Worm (Caenorhabditis elegans): ENCODE data around the gene mrps-10.

mrps-10 gene

ce11 chrIII:12951362-12952228 is 25.2 kb downstream of the mrps-10 start, which contains the start of gene Y39E4A.1:
Gene Y39E4A.1 (plus strand): TSS chrIII:12951412.
- TF ChIP-seq ceh-48 (tag; optimal IDR thresholded peaks at IDR 0.05): peak; percentile 44
- no peak for TF ChIP-seq hlh-13 (GFP tag; optimal IDR thresholded peaks at IDR 0.05)

DNA sequence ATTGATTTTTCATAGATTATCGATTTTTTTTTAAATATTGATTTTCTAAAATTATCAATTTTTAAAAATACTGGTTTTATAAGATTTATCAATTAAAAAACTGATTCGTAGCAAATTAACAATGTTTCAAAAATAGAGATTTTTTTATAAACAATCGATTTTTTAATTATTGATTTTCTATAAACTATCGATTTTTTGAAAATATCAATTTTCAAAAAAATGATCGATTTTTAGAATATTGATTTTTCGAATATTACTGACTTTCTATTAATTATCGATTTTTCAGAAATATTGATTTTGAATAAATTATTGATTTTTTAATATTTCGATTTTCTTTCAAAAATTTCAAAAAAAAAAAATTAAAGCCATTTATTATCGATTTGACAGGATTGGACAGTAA is 26.3 kb downstream of the mrps-10 start:
- no peak for TF ChIP-seq elt-4 (tag; optimal IDR thresholded peaks at IDR 0.05)
- TF ChIP-seq lin-11 (tag; optimal IDR thresholded peaks at IDR 0.05): no peak
- no peak for TF ChIP-seq K02D7.2 (tag; optimal IDR thresholded peaks at IDR 0.05)
- no peak for TF ChIP-seq unc-86 (tag; optimal IDR thresholded peaks at IDR 0.05)
- no peak for TF ChIP-seq F13H6.1 (tag; optimal IDR thresholded peaks at IDR 0.05)
- TF ChIP-seq ceh-2 (tag; optimal IDR thresholded peaks at IDR 0.05): no peak
- TF ChIP-seq ceh-22 (tag; optimal IDR thresholded peaks at IDR 0.05): no peak
- TF ChIP-seq eyg-1 (tag; optimal IDR thresholded peaks at IDR 0.05): no peak
- TF ChIP-seq pqm-1 (tag; optimal IDR thresholded peaks at IDR 0.05): no peak
- no peak for TF ChIP-seq dmd-4 (tag; optimal IDR thresholded peaks at IDR 0.05; ENCODE audit: borderline replicate concordance)
- no peak for TF ChIP-seq ama-1 (optimal IDR thresholded peaks at IDR 0.05)
- TF ChIP-seq nfya-1 (tag; optimal IDR thresholded peaks at IDR 0.05): no peak
- TF ChIP-seq ceh-18 (tag; optimal IDR thresholded peaks at IDR 0.05): no peak
- no peak for TF ChIP-seq K09A11.1 (tag; optimal IDR thresholded peaks at IDR 0.05; ENCODE audit: insufficient read depth)
- TF ChIP-seq pag-3 (tag; optimal IDR thresholded peaks at IDR 0.05; ENCODE audit: borderline replicate concordance): no peak
- TF ChIP-seq lim-6 (tag; optimal IDR thresholded peaks at IDR 0.05): no peak
- TF ChIP-seq unc-3 (GFP tag; conservative IDR thresholded peaks at IDR 0.05): no peak
- no peak for TF ChIP-seq unc-3 (tag; optimal IDR thresholded peaks at IDR 0.05)
- TF ChIP-seq tbx-2 (tag; optimal IDR thresholded peaks at IDR 0.05): no peak

DNA sequence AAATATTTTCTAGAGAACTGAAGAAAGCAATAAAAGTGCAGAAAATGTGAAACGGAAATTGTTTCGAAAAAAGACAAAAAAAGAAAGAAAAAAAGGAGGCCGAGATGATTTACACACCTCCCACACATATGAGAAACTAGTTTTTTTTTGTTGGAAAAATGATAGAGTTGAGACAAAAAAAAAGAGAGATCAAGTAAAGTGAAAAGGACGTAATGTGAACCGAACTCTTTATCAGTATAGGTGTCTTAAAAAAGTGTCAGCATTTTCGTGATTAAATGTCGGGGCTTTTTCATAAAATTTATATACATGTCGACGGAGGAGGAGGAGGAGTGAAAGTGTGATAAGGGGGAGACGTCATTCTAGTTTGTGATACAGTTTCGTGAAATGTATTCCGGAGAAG is 32.9 kb downstream of the mrps-10 start:
- TF ChIP-seq elt-2 (tag; optimal IDR thresholded peaks at IDR 0.05) (peak; percentile 10), ahr-1 (tag; optimal IDR thresholded peaks at IDR 0.05) (no peak)

DNA sequence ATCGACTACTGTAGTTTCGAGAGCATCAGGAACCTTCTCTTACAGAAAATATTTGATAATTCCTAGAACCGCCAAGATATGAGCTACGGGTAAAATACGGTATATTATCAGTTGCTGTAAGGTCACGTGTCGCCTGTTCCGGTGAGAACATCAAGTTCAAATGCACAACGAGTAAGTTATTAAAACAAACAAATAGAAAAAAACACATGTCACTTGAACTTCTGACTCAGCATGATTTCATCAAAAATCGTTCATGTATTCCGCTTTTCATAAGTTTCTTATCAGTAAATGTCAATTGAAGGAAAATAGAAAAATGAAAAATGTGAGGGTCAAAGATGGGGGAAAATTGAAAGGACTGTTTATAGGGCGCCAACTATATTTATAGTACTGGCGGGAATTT is 34.3 kb downstream of the mrps-10 start:
- no peak for TF ChIP-seq dve-1 (tag; optimal IDR thresholded peaks at IDR 0.05)
- no peak for TF ChIP-seq ceh-2 (tag; optimal IDR thresholded peaks at IDR 0.05)
- no peak for TF ChIP-seq ceh-31 (tag; optimal IDR thresholded peaks at IDR 0.05)
- TF ChIP-seq ztf-16 (tag; optimal IDR thresholded peaks at IDR 0.05): no peak
- no peak for TF ChIP-seq tbx-7 (tag; optimal IDR thresholded peaks at IDR 0.05)
- no peak for TF ChIP-seq T23F11.4 (GFP tag; optimal IDR thresholded peaks at IDR 0.05)
- no peak for TF ChIP-seq rnt-1 (tag; optimal IDR thresholded peaks at IDR 0.05)

DNA sequence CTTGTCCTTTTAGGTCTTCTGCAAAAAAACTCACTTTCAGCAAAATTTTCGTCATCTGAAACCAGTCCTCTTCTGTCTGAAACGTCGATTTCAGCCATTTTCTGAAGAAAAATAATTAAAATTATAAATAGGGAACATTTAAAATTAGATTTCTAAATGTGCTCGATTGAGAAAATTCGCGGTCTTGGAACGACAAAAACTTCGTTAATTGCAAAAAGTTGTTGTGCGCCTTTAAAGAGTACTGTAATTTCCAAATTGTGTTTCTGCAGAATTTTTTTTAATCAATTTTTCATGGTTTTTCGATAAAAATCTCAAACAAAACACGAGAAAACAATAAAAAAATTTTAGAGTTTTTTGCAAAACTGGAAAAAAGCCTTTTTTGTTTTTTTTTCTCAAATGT is 40.5 kb downstream of the mrps-10 start, which contains the start of gene ttm-1:
ttm-1 (minus strand) TSS at position 101 of the 400 bp plus-strand sequence.
- no peak for TF ChIP-seq ttx-3 (tag; optimal IDR thresholded peaks at IDR 0.05)
- TF ChIP-seq hlh-15 (tag; optimal IDR thresholded peaks at IDR 0.05): no peak
- no peak for TF ChIP-seq unc-86 (tag; optimal IDR thresholded peaks at IDR 0.05)
- no peak for TF ChIP-seq ceh-2 (tag; optimal IDR thresholded peaks at IDR 0.05)
- TF ChIP-seq pqm-1 (tag; optimal IDR thresholded peaks at IDR 0.05): no peak
- TF ChIP-seq ama-1 (optimal IDR thresholded peaks at IDR 0.05): no peak
- no peak for TF ChIP-seq ceh-18 (tag; optimal IDR thresholded peaks at IDR 0.05)
- TF ChIP-seq unc-55 (GFP tag; optimal IDR thresholded peaks at IDR 0.05): no peak
- TF ChIP-seq sdc-2 (tag; optimal IDR thresholded peaks at IDR 0.05): no peak
